Fruit fly (Drosophila melanogaster) S2 (cell line): ENCODE data around the gene sowah.

Experiments used
- CG8478 ChIP-seq: fragments of >200 bp; optimal IDR thresholded peaks from 2 replicates; lab custom pipeline; 2018
- CTCF ChIP-seq, 2 experiments: fragments of >200 bp; optimal IDR thresholded peaks; 2 replicates each; lab custom pipeline; 2018

DNA sequence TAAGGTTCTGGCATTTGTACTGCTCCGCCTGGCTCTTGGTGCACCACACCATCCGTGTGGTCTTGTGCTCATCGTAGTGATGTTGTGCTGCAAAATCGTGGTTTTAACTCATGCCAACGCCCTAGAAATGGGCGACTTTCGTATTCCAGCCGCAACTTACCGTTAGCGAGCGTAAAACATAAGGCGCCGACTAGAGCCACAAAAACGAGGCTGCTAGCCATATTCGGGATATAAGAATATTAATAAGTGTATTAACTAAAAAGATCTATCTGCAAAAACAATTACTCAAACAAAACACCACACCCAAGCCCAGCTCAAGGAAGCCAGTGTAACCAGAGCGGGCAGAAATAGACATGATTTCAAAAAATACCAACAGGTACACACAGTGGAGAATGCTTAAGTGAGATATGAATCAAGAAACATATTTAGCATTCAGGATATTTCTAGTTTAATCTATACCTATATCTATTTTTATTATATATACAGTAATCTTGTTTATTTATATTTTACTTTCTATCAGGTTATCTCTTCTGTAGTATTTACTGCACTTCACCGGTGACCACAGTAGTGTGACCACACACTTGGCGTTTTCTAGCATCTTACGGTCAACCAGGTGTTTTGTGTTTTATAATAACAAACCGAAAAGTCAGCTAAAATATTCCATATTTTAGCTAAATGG lies 38.8 kb downstream of the sowah start, which contains the start of the genes Tsf2 and CG34242:
- no peak for TF ChIP-seq CTCF (optimal IDR thresholded peaks at IDR 0.05; lab: Kevin White, UChicago)
- no peak for TF ChIP-seq CG8478 (lab: Kevin White, UChicago)
